Fruit fly (Drosophila melanogaster): ENCODE results near the gene Myo61F.

dm6 chr3L:1320230-1320930 lies 2.1 kb downstream of the Myo61F start:
- TF ChIP-seq h (optimal IDR thresholded peaks at IDR 0.05), result no peak
- no peak for TF ChIP-seq Sin3A (optimal IDR thresholded peaks at IDR 0.05)

All from Kc167 (cell line).